Fruit fly (Drosophila melanogaster) whole organism, prepupa: ENCODE data around the gene CG12065.
A peak's percentile ranks its signal among the peaks of the same experiment; 100 is the strongest.

Experiments
- Blimp-1 ChIP-seq: fragments of 200-800 bp; sonication (Bioruptor generic); optimal IDR thresholded peaks from 3 replicates; lab custom pipeline; 2017; ENCODE audit warnings: missing biosample characterization, missing genetic modification characterization, mild to moderate bottlenecking, moderate library complexity, missing genetic modification reagents
- CG10631 ChIP-seq: fragments of 200-800 bp; sonication (Bioruptor generic); optimal IDR thresholded peaks from 2 replicates; lab custom pipeline; 2016; ENCODE audit warnings: missing biosample characterization, missing genetic modification characterization
- CG11294 ChIP-seq: fragments of 200-800 bp; sonication (Bioruptor generic); IDR thresholded peaks from 2 replicates; pipeline ENCODE4 v1.3.6; 2022; ENCODE audit warnings: missing biosample characterization, missing genetic modification characterization
- CG11762 ChIP-seq: fragments of 200-800 bp; sonication (Bioruptor generic); optimal IDR thresholded peaks from 3 replicates; lab custom pipeline; 2016; ENCODE audit warnings: missing biosample characterization, missing genetic modification characterization; ENCODE audit not compliant: insufficient read depth
- CG11902 ChIP-seq: fragments of 200-800 bp; sonication (Bioruptor generic); optimal IDR thresholded peaks from 3 replicates; lab custom pipeline; 2016; ENCODE audit warnings: missing biosample characterization, missing genetic modification characterization
- CG16779 ChIP-seq: fragments of 200-800 bp; sonication (Bioruptor generic); optimal IDR thresholded peaks from 3 replicates; lab custom pipeline; 2017; ENCODE audit warnings: missing biosample characterization, mild to moderate bottlenecking, missing genetic modification characterization
- CG3032 ChIP-seq: fragments of 200-800 bp; optimal IDR thresholded peaks from 2 replicates; lab custom pipeline; 2019; ENCODE audit warnings: missing biosample characterization, mild to moderate bottlenecking, missing genetic modification characterization, moderate library complexity
- CG31627 ChIP-seq: fragments of 200-800 bp; sonication (Bioruptor generic); optimal IDR thresholded peaks from 3 replicates; lab custom pipeline; 2016; ENCODE audit warnings: missing biosample characterization, missing genetic modification characterization
- CG34406 ChIP-seq: fragments of 200-800 bp; sonication (Bioruptor generic); optimal IDR thresholded peaks from 3 replicates; lab custom pipeline; 2016; ENCODE audit warnings: missing biosample characterization, missing genetic modification characterization
- CG3919 ChIP-seq: fragments of 200-800 bp; sonication (Bioruptor generic); optimal IDR thresholded peaks from 3 replicates; lab custom pipeline; 2016; ENCODE audit warnings: missing biosample characterization, missing genetic modification characterization
- CG4318 ChIP-seq: fragments of 200-800 bp; sonication (Bioruptor generic); optimal IDR thresholded peaks from 3 replicates; lab custom pipeline; 2017; ENCODE audit warnings: missing biosample characterization, mild to moderate bottlenecking, missing genetic modification characterization
- CG6276 ChIP-seq: fragments of 200-800 bp; sonication (Bioruptor generic); optimal IDR thresholded peaks from 2 replicates; lab custom pipeline; 2017; ENCODE audit warnings: missing biosample characterization, mild to moderate bottlenecking, missing genetic modification characterization
- CG6792 ChIP-seq: fragments of 200-800 bp; sonication (Bioruptor generic); optimal IDR thresholded peaks from 3 replicates; lab custom pipeline; 2016; ENCODE audit warnings: missing biosample characterization, missing genetic modification characterization
- CG6808 ChIP-seq: fragments of 200-800 bp; sonication (Bioruptor generic); optimal IDR thresholded peaks from 3 replicates; lab custom pipeline; 2017; ENCODE audit warnings: missing biosample characterization, missing genetic modification characterization, mild to moderate bottlenecking, moderate library complexity, missing genetic modification reagents
- CG6854 ChIP-seq: fragments of 200-800 bp; sonication (Bioruptor generic); optimal IDR thresholded peaks from 2 replicates; lab custom pipeline; 2017; ENCODE audit warnings: missing biosample characterization, mild to moderate bottlenecking, missing genetic modification characterization
- CG7368 ChIP-seq: fragments of 200-800 bp; sonication (Bioruptor generic); optimal IDR thresholded peaks from 3 replicates; lab custom pipeline; 2016; ENCODE audit warnings: missing biosample characterization, missing genetic modification characterization
- CG8119 ChIP-seq: fragments of 200-800 bp; sonication (Bioruptor generic); IDR thresholded peaks from 3 replicates; pipeline ENCODE4 v1.3.6; 2022; ENCODE audit warnings: missing biosample characterization, missing genetic modification characterization
- CG8319 ChIP-seq: fragments of 200-800 bp; sonication (Bioruptor generic); optimal IDR thresholded peaks from 3 replicates; lab custom pipeline; 2016; ENCODE audit warnings: missing biosample characterization, missing genetic modification characterization
- CG8632 ChIP-seq: fragments of 200-800 bp; sonication (Bioruptor generic); optimal IDR thresholded peaks from 3 replicates; lab custom pipeline; 2016; ENCODE audit warnings: missing biosample characterization, missing genetic modification characterization
- CG9139 ChIP-seq: fragments of 200-800 bp; sonication (Bioruptor generic); optimal IDR thresholded peaks from 3 replicates; lab custom pipeline; 2017; ENCODE audit warnings: missing biosample characterization, mild to moderate bottlenecking, missing genetic modification characterization
- Eip75B ChIP-seq: fragments of 200-800 bp; sonication (Bioruptor generic); optimal IDR thresholded peaks from 3 replicates; lab custom pipeline; 2016; ENCODE audit warnings: missing biosample characterization, missing genetic modification characterization
- Eip78C ChIP-seq: fragments of 200-800 bp; sonication (Bioruptor generic); peaks from one replicate; lab custom pipeline; 2016; ENCODE audit warnings: missing biosample characterization, missing genetic modification characterization
- Eip93F ChIP-seq: fragments of 200-800 bp; sonication (Bioruptor generic); optimal IDR thresholded peaks from 2 replicates; lab custom pipeline; 2016; ENCODE audit warnings: missing biosample characterization, mild to moderate bottlenecking, missing genetic modification characterization
- Ets21C ChIP-seq: fragments of 200-800 bp; sonication (Bioruptor generic); optimal IDR thresholded peaks from 3 replicates; lab custom pipeline; 2016; ENCODE audit warnings: missing biosample characterization, missing genetic modification characterization
- Ets96B ChIP-seq: fragments of 200-800 bp; optimal IDR thresholded peaks from 2 replicates; lab custom pipeline; 2019; ENCODE audit warnings: missing biosample characterization, mild to moderate bottlenecking, missing genetic modification characterization, moderate library complexity
- Gug ChIP-seq: fragments of 200-800 bp; sonication (Bioruptor generic); IDR thresholded peaks from 2 replicates; pipeline ENCODE4 v1.3.6; 2022; ENCODE audit warnings: missing biosample characterization, missing genetic modification characterization
- Hr38 ChIP-seq: sonication (Bioruptor generic); optimal IDR thresholded peaks from 2 replicates; lab custom pipeline; 2016; ENCODE audit warnings: missing biosample characterization, missing genetic modification characterization
- Hr39 ChIP-seq: fragments of 200-800 bp; sonication (Bioruptor generic); optimal IDR thresholded peaks from 2 replicates; lab custom pipeline; 2016; ENCODE audit warnings: missing biosample characterization, missing genetic modification characterization
- Hr4 ChIP-seq: fragments of 200-800 bp; sonication (Bioruptor generic); optimal IDR thresholded peaks from 3 replicates; lab custom pipeline; 2016; ENCODE audit warnings: missing biosample characterization, missing genetic modification characterization
- Met ChIP-seq: fragments of 200-800 bp; sonication (Bioruptor generic); optimal IDR thresholded peaks from 3 replicates; lab custom pipeline; 2016; ENCODE audit warnings: missing biosample characterization, missing genetic modification characterization
- OdsH ChIP-seq: fragments of 200-800 bp; sonication (Bioruptor generic); optimal IDR thresholded peaks from 3 replicates; lab custom pipeline; 2016; ENCODE audit warnings: missing biosample characterization, missing genetic modification characterization
- Smox ChIP-seq: fragments of 200-800 bp; sonication (Bioruptor generic); optimal IDR thresholded peaks from 3 replicates; lab custom pipeline; 2016; ENCODE audit warnings: missing biosample characterization, missing genetic modification characterization
- Sox102F ChIP-seq: fragments of 200-800 bp; sonication (Bioruptor generic); optimal IDR thresholded peaks from 2 replicates; lab custom pipeline; 2016; ENCODE audit warnings: missing biosample characterization, mild to moderate bottlenecking, missing genetic modification characterization
- Sox14 ChIP-seq: fragments of 200-800 bp; sonication (Bioruptor generic); optimal IDR thresholded peaks from 3 replicates; lab custom pipeline; 2016; ENCODE audit warnings: missing biosample characterization, missing genetic modification characterization
- Sox15 ChIP-seq: fragments of 200-800 bp; sonication (Bioruptor generic); optimal IDR thresholded peaks from 3 replicates; lab custom pipeline; 2016; ENCODE audit warnings: missing biosample characterization, missing genetic modification characterization
- acj6 ChIP-seq: fragments of 200-800 bp; sonication (Bioruptor generic); optimal IDR thresholded peaks from 3 replicates; lab custom pipeline; 2016; ENCODE audit warnings: missing biosample characterization, missing genetic modification characterization
- cyc ChIP-seq: fragments of 200-800 bp; sonication (Bioruptor generic); optimal IDR thresholded peaks from 3 replicates; lab custom pipeline; 2016; ENCODE audit warnings: missing biosample characterization, missing genetic modification characterization
- dac ChIP-seq: fragments of 200-800 bp; sonication (Bioruptor generic); optimal IDR thresholded peaks from 2 replicates; lab custom pipeline; 2017; ENCODE audit warnings: missing biosample characterization, mild to moderate bottlenecking, missing genetic modification characterization
- dsx ChIP-seq: fragments of 200-800 bp; optimal IDR thresholded peaks from 3 replicates; lab custom pipeline; 2019; ENCODE audit warnings: missing biosample characterization, mild to moderate bottlenecking, missing genetic modification characterization, moderate library complexity; ENCODE audit not compliant: poor library complexity, severe bottlenecking
- eg ChIP-seq: fragments of 200-800 bp; sonication (Bioruptor generic); IDR thresholded peaks from 3 replicates; pipeline ENCODE4 v1.3.6; 2022; ENCODE audit warnings: missing biosample characterization, missing genetic modification characterization
- esn ChIP-seq: fragments of 200-800 bp; sonication (Bioruptor generic); optimal IDR thresholded peaks from 2 replicates; lab custom pipeline; 2016; ENCODE audit warnings: missing biosample characterization, mild to moderate bottlenecking, missing genetic modification characterization, moderate library complexity
- fd59A ChIP-seq: fragments of 200-800 bp; sonication (Bioruptor generic); optimal IDR thresholded peaks from 2 replicates; lab custom pipeline; 2017; ENCODE audit warnings: missing biosample characterization, mild to moderate bottlenecking, missing genetic modification characterization, missing genetic modification reagents
- fd85E ChIP-seq: fragments of 200-800 bp; sonication (Bioruptor generic); optimal IDR thresholded peaks from 3 replicates; lab custom pipeline; 2016; ENCODE audit warnings: missing biosample characterization, missing genetic modification characterization
- net ChIP-seq: fragments of 200-800 bp; sonication (Bioruptor generic); optimal IDR thresholded peaks from 3 replicates; lab custom pipeline; 2016; ENCODE audit warnings: missing biosample characterization, missing genetic modification characterization
- salr ChIP-seq, 2 experiments: fragments of 200-800 bp; sonication (Bioruptor generic); optimal IDR thresholded peaks; 3 replicates each; lab custom pipeline; 2016 to 2018; ENCODE audit warnings: missing biosample characterization in 2 of 2, missing genetic modification characterization in 2 of 2, mild to moderate bottlenecking in 1 of 2
- spab ChIP-seq: fragments of 200-800 bp; sonication (Bioruptor generic); optimal IDR thresholded peaks from 2 replicates; lab custom pipeline; 2017; ENCODE audit warnings: missing biosample characterization, mild to moderate bottlenecking, missing genetic modification characterization, missing genetic modification reagents
- ss ChIP-seq, 2 experiments: fragments of 200-800 bp; sonication (Bioruptor generic); optimal IDR thresholded peaks; 2 replicates in 1 of 2; 3 replicates in 1 of 2; lab custom pipeline; 2017 to 2018; ENCODE audit warnings: mild to moderate bottlenecking in 2 of 2, missing biosample characterization in 2 of 2, missing genetic modification characterization in 2 of 2, moderate library complexity in 1 of 2
- svp ChIP-seq: fragments of 200-800 bp; sonication (Bioruptor generic); peaks from one replicate; lab custom pipeline; 2016; ENCODE audit warnings: missing biosample characterization, missing genetic modification characterization
- topi ChIP-seq: fragments of 200-800 bp; sonication (Bioruptor generic); optimal IDR thresholded peaks from 3 replicates; lab custom pipeline; 2016; ENCODE audit warnings: missing biosample characterization, missing genetic modification characterization
- vri ChIP-seq: fragments of 200-800 bp; sonication (Bioruptor generic); optimal IDR thresholded peaks from 3 replicates; lab custom pipeline; 2016; ENCODE audit warnings: missing biosample characterization, mild to moderate bottlenecking, missing genetic modification characterization

Gene CG12065

DNA sequence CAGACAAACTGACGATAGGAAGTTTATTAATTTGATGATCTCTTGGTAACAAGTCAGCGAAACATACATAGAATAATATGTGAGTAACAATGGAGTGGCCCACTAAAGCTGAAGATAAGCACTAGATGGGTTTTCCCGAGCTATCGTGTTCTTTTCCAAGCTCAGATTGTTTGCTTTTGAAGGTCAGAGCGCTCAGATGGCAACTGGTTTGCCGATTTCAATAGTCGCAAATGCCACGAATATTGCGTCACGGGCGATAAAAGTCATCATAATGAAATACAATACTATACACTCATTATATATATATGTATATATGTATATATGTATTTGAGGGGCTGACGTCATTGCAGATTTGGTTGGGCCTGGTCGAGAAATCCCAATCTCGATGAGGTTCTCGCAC, 5.8 kb downstream of the CG12065 start:
- TF ChIP-seq OdsH (GFP tag; lab: Kevin White, UChicago) (no peak), Ets96B (tag; lab: Kevin White, UChicago) (no peak), Eip75B (GFP tag; lab: Kevin White, UChicago) (no peak), eg (GFP tag; lab: Robert Waterston, UW) (no peak), dac (no peak), CG10631 (no peak), Met (GFP tag; lab: Kevin White, UChicago) (no peak)

dm6 chrX:8580794-8581193, 6.7 kb downstream of the CG12065 start:
- TF ChIP-seq CG10631 (no peak), Sox15 (GFP tag; lab: Kevin White, UChicago) (no peak), CG34406 (GFP tag; lab: Kevin White, UChicago) (no peak), CG31627 (GFP tag; lab: Kevin White, UChicago) (no peak), CG7368 (GFP tag; lab: Kevin White, UChicago) (no peak), eg (GFP tag; lab: Robert Waterston, UW) (no peak), dac (no peak), CG6854 (GFP tag; lab: Kevin White, UChicago) (no peak), svp (GFP tag; lab: Kevin White, UChicago) (no peak), vri (GFP tag; lab: Kevin White, UChicago) (no peak), topi (GFP tag; lab: Kevin White, UChicago) (no peak), CG8119 (GFP tag; lab: Robert Waterston, UW) (0 out of 3 replicates have a peak, but pooled peaks have one; percentile 13), acj6 (GFP tag; lab: Kevin White, UChicago) (no peak), CG3032 (tag; lab: Kevin White, UChicago) (no peak), CG9139 (peak; percentile 15), OdsH (GFP tag; lab: Kevin White, UChicago) (no peak), CG6808 (GFP tag; lab: Kevin White, UChicago) (peak; percentile 25), CG6792 (GFP tag; lab: Kevin White, UChicago) (no peak), spab (GFP tag; lab: Kevin White, UChicago) (peak; percentile 14), esn (no peak), CG8632 (GFP tag; lab: Kevin White, UChicago) (no peak), fd59A (GFP tag; lab: Kevin White, UChicago) (no peak), Hr4 (GFP tag; lab: Kevin White, UChicago) (no peak), salr (GFP tag; optimal IDR thresholded peaks at IDR 0.05; lab: Kevin White, UChicago) (peak in 1 of 2 experiments; percentile 7), Hr39 (GFP tag; lab: Kevin White, UChicago) (no peak), Sox102F (GFP tag; lab: Kevin White, UChicago) (no peak), CG16779 (tag; lab: Kevin White, UChicago) (no peak), CG4318 (GFP tag; lab: Kevin White, UChicago) (no peak), Eip78C (GFP tag; lab: Kevin White, UChicago) (peak; percentile 63), Blimp-1 (GFP tag; lab: Kevin White, UChicago) (no peak), Smox (GFP tag; lab: Kevin White, UChicago) (no peak), CG3919 (GFP tag; lab: Kevin White, UChicago) (no peak), CG11902 (GFP tag; lab: Kevin White, UChicago) (no peak), fd85E (GFP tag; lab: Kevin White, UChicago) (no peak), Hr38 (GFP tag; lab: Kevin White, UChicago) (no peak), CG6276 (GFP tag; lab: Kevin White, UChicago) (no peak), CG8319 (GFP tag; lab: Kevin White, UChicago) (no peak), net (GFP tag; lab: Kevin White, UChicago) (no peak), Eip75B (GFP tag; lab: Kevin White, UChicago) (no peak), ss (GFP tag; optimal IDR thresholded peaks at IDR 0.05; lab: Kevin White, UChicago) (peak; percentile 26 to 55), CG11762 (GFP tag; lab: Kevin White, UChicago) (no peak), Sox14 (GFP tag; lab: Kevin White, UChicago) (no peak), CG11294 (GFP tag; lab: Robert Waterston, UW) (no peak), Gug (GFP tag; lab: Robert Waterston, UW) (no peak), Met (GFP tag; lab: Kevin White, UChicago) (no peak), cyc (GFP tag; lab: Kevin White, UChicago) (no peak), Eip93F (GFP tag; lab: Kevin White, UChicago) (no peak), dsx (GFP tag; lab: Kevin White, UChicago) (no peak), Ets96B (tag; lab: Kevin White, UChicago) (no peak), Ets21C (GFP tag; lab: Kevin White, UChicago) (no peak)
